Worm (Caenorhabditis elegans) whole organism, L2 larva: ENCODE measurements around the gene Y94H6A.5.

ENCODE experiments used
- C34F6.9 ChIP-seq: fragments of 150-350 bp; optimal IDR thresholded peaks from 2 replicates; lab custom pipeline; 2014; ENCODE audit warnings: missing biosample characterization, missing genetic modification characterization
- F13H6.1 ChIP-seq: sonication (generic microtip); optimal IDR thresholded peaks from 2 replicates; lab custom pipeline; 2016; ENCODE audit warnings: missing genetic modification characterization, missing compliant biosample characterization
- R02D3.7 ChIP-seq: fragments of 150-350 bp; optimal IDR thresholded peaks from 2 replicates; lab custom pipeline; 2014; ENCODE audit warnings: missing biosample characterization, missing genetic modification characterization
- Y55F3AM.14 ChIP-seq: fragments of 200-800 bp; sonication (Bioruptor generic); optimal IDR thresholded peaks from 2 replicates; lab custom pipeline; 2018; ENCODE audit warnings: mild to moderate bottlenecking, missing genetic modification characterization, missing compliant biosample characterization
- ZK546.5 ChIP-seq: sonication (generic microtip); optimal IDR thresholded peaks from 2 replicates; lab custom pipeline; 2017; ENCODE audit warnings: missing biosample characterization, missing genetic modification characterization
- alr-1 ChIP-seq: fragments of 150-350 bp; optimal IDR thresholded peaks from 2 replicates; lab custom pipeline; 2014; ENCODE audit warnings: missing biosample characterization, missing genetic modification characterization
- aly-2 ChIP-seq: fragments of 150-350 bp; optimal IDR thresholded peaks from 2 replicates; lab custom pipeline; 2014; ENCODE audit warnings: missing biosample characterization, missing genetic modification characterization
- ama-1 ChIP-seq: fragments of 150-350 bp; optimal IDR thresholded peaks from 2 replicates; lab custom pipeline; 2018; ENCODE audit warnings: inconsistent platforms
- blmp-1 ChIP-seq: sonication (generic microtip); optimal IDR thresholded peaks from 2 replicates; lab custom pipeline; 2017; ENCODE audit warnings: missing genetic modification characterization, mild to moderate bottlenecking, missing compliant biosample characterization, antibody characterized with exemption, moderate library complexity; ENCODE audit not compliant: insufficient read depth
- ceh-16 ChIP-seq: fragments of 150-350 bp; optimal IDR thresholded peaks from 2 replicates; lab custom pipeline; 2014; ENCODE audit warnings: missing biosample characterization, missing genetic modification characterization
- ceh-82 ChIP-seq: fragments of 150-350 bp; optimal IDR thresholded peaks from 2 replicates; lab custom pipeline; 2014; ENCODE audit warnings: missing biosample characterization, missing genetic modification characterization
- crh-2 ChIP-seq: sonication (generic microtip); optimal IDR thresholded peaks from 2 replicates; lab custom pipeline; 2017; ENCODE audit warnings: missing biosample characterization, missing genetic modification characterization
- dmd-4 ChIP-seq: sonication (generic microtip); optimal IDR thresholded peaks from 2 replicates; lab custom pipeline; 2017; ENCODE audit warnings: missing biosample characterization, missing genetic modification characterization
- egl-27 ChIP-seq: sonication (generic microtip); optimal IDR thresholded peaks from 3 replicates; lab custom pipeline; 2017; ENCODE audit warnings: missing biosample characterization, missing genetic modification reagents, missing genetic modification characterization
- elt-1 ChIP-seq: fragments of 150-350 bp; optimal IDR thresholded peaks from 2 replicates; lab custom pipeline; 2014; ENCODE audit warnings: missing biosample characterization, missing genetic modification characterization
- elt-3 ChIP-seq: sonication (generic microtip); optimal IDR thresholded peaks from 2 replicates; lab custom pipeline; 2017; ENCODE audit warnings: missing biosample characterization, missing genetic modification characterization
- fos-1 ChIP-seq: fragments of 150-350 bp; optimal IDR thresholded peaks from 2 replicates; lab custom pipeline; 2014; ENCODE audit warnings: missing biosample characterization, missing genetic modification characterization
- gmeb-1 ChIP-seq: fragments of 150-350 bp; optimal IDR thresholded peaks from 2 replicates; lab custom pipeline; 2014; ENCODE audit warnings: missing biosample characterization, missing genetic modification characterization
- lin-11 ChIP-seq: fragments of 150-350 bp; sonication (generic microtip); optimal IDR thresholded peaks from 2 replicates; lab custom pipeline; 2014; ENCODE audit warnings: missing biosample characterization, missing genetic modification characterization, inconsistent platforms, mixed read lengths
- lin-13 ChIP-seq: fragments of 150-350 bp; optimal IDR thresholded peaks from 2 replicates; lab custom pipeline; 2014; ENCODE audit warnings: missing biosample characterization, missing genetic modification reagents, missing genetic modification characterization
- lin-39 ChIP-seq: fragments of 150-350 bp; optimal IDR thresholded peaks from 2 replicates; lab custom pipeline; 2014; ENCODE audit warnings: missing biosample characterization, missing genetic modification reagents, missing genetic modification characterization
- lsy-2 ChIP-seq, 2 experiments: fragments of 150-350 bp in 1 of 2; sonication (generic microtip) in 1 of 2; optimal IDR thresholded peaks; 2 replicates each; lab custom pipeline; 2014 to 2017; ENCODE audit warnings: missing biosample characterization in 2 of 2, missing genetic modification characterization in 2 of 2
- mab-5 ChIP-seq: fragments of 150-350 bp; optimal IDR thresholded peaks from 2 replicates; lab custom pipeline; 2014; ENCODE audit warnings: missing biosample characterization, missing genetic modification characterization
- mbf-1 ChIP-seq: sonication (generic microtip); optimal IDR thresholded peaks from 2 replicates; lab custom pipeline; 2017; ENCODE audit warnings: missing biosample characterization, missing genetic modification characterization
- mdl-1 ChIP-seq, 2 experiments: fragments of 150-350 bp in 1 of 2; sonication (generic microtip) in 1 of 2; optimal IDR thresholded peaks; 2 replicates each; lab custom pipeline; 2017; ENCODE audit warnings: missing biosample characterization in 2 of 2, missing genetic modification characterization in 2 of 2
- nhr-10 ChIP-seq: sonication (generic microtip); optimal IDR thresholded peaks from 2 replicates; lab custom pipeline; 2017; ENCODE audit warnings: missing biosample characterization, missing genetic modification characterization
- nhr-11 ChIP-seq: fragments of 150-350 bp; optimal IDR thresholded peaks from 2 replicates; lab custom pipeline; 2014; ENCODE audit warnings: missing biosample characterization, missing genetic modification characterization
- nhr-12 ChIP-seq: fragments of 150-350 bp; optimal IDR thresholded peaks from 2 replicates; lab custom pipeline; 2014; ENCODE audit warnings: missing biosample characterization, missing genetic modification characterization
- nhr-129 ChIP-seq: fragments of 150-350 bp; optimal IDR thresholded peaks from 2 replicates; lab custom pipeline; 2014; ENCODE audit warnings: missing biosample characterization, missing genetic modification characterization
- nhr-21 ChIP-seq: fragments of 150-350 bp; optimal IDR thresholded peaks from 2 replicates; lab custom pipeline; 2014; ENCODE audit warnings: missing biosample characterization, missing genetic modification characterization
- nhr-23 ChIP-seq: fragments of 150-350 bp; optimal IDR thresholded peaks from 2 replicates; lab custom pipeline; 2014; ENCODE audit warnings: missing biosample characterization, missing genetic modification reagents, missing genetic modification characterization
- nhr-237 ChIP-seq: fragments of 150-350 bp; optimal IDR thresholded peaks from 2 replicates; lab custom pipeline; 2014; ENCODE audit warnings: missing biosample characterization, missing genetic modification characterization
- nhr-25 ChIP-seq: fragments of 150-350 bp; sonication (generic microtip); optimal IDR thresholded peaks from 3 replicates; lab custom pipeline; 2014; ENCODE audit warnings: missing biosample characterization, missing genetic modification characterization
- nhr-6 ChIP-seq: fragments of 150-350 bp; optimal IDR thresholded peaks from 2 replicates; lab custom pipeline; 2014; ENCODE audit warnings: missing biosample characterization, missing genetic modification characterization
- nhr-77 ChIP-seq: fragments of 150-350 bp; optimal IDR thresholded peaks from 2 replicates; lab custom pipeline; 2014; ENCODE audit warnings: missing biosample characterization, missing genetic modification characterization
- peb-1 ChIP-seq: fragments of 150-350 bp; optimal IDR thresholded peaks from 2 replicates; lab custom pipeline; 2014; ENCODE audit warnings: missing biosample characterization, missing genetic modification characterization
- sem-4 ChIP-seq: fragments of 150-350 bp; optimal IDR thresholded peaks from 2 replicates; lab custom pipeline; 2014; ENCODE audit warnings: missing biosample characterization, missing genetic modification reagents, missing genetic modification characterization
- skn-1 ChIP-seq: sonication (generic microtip); optimal IDR thresholded peaks from 2 replicates; lab custom pipeline; 2017; ENCODE audit warnings: missing biosample characterization, missing genetic modification characterization
- sma-3 ChIP-seq: sonication (generic microtip); optimal IDR thresholded peaks from 2 replicates; lab custom pipeline; 2016; ENCODE audit warnings: missing genetic modification reagents, missing genetic modification characterization, missing compliant biosample characterization
- sma-9 ChIP-seq, 2 experiments: fragments of 150-350 bp in 1 of 2; sonication (generic microtip) in 1 of 2; optimal IDR thresholded peaks; 2 replicates each; lab custom pipeline; 2014 to 2016; ENCODE audit warnings: missing genetic modification characterization in 2 of 2, mild to moderate bottlenecking in 1 of 2, missing biosample characterization in 1 of 2, missing compliant biosample characterization in 1 of 2, missing genetic modification reagents in 1 of 2, moderate library complexity in 1 of 2
- snpc-4 ChIP-seq: fragments of 150-350 bp; optimal IDR thresholded peaks from 2 replicates; lab custom pipeline; 2014; ENCODE audit warnings: missing biosample characterization, missing genetic modification characterization
- unc-39 ChIP-seq: fragments of 150-350 bp; optimal IDR thresholded peaks from 2 replicates; lab custom pipeline; 2014; ENCODE audit warnings: missing biosample characterization, missing genetic modification characterization
- unc-55 ChIP-seq: fragments of 150-350 bp; sonication (generic microtip); optimal IDR thresholded peaks from 3 replicates; lab custom pipeline; 2014; ENCODE audit warnings: missing biosample characterization, missing genetic modification reagents, missing genetic modification characterization
- unc-62 ChIP-seq: fragments of 150-350 bp; optimal IDR thresholded peaks from 2 replicates; lab custom pipeline; 2014; ENCODE audit warnings: missing biosample characterization, missing genetic modification reagents, missing genetic modification characterization
- zag-1 ChIP-seq: fragments of 150-350 bp; optimal IDR thresholded peaks from 2 replicates; lab custom pipeline; 2014; ENCODE audit warnings: missing biosample characterization, missing genetic modification characterization
- ztf-1 ChIP-seq: fragments of 200-800 bp; sonication (Bioruptor generic); conservative IDR thresholded peaks from 2 replicates; pipeline ENCODE4 v1.3.6; 2022; ENCODE audit warnings: missing genetic modification characterization, missing compliant biosample characterization
- ztf-11 ChIP-seq: sonication (generic microtip); optimal IDR thresholded peaks from 2 replicates; lab custom pipeline; 2017; ENCODE audit warnings: missing biosample characterization, missing genetic modification characterization
- ztf-4 ChIP-seq: fragments of 150-350 bp; optimal IDR thresholded peaks from 2 replicates; lab custom pipeline; 2014; ENCODE audit warnings: missing biosample characterization, missing genetic modification characterization

The Y94H6A.5 gene

ce11 chrIV:2734675-2735074 is 30.9 kb upstream of the Y94H6A.5 start:
- TF ChIP-seq mab-5 (tag; lab: Kevin White, UChicago) (no peak), nhr-21 (tag; lab: Kevin White, UChicago) (peak; percentile 53), nhr-77 (tag; lab: Kevin White, UChicago) (no peak), lsy-2 (tag; optimal IDR thresholded peaks at IDR 0.05; lab: Kevin White, UChicago) (peak in 1 of 2 experiments; percentile 13)
- TF ChIP-seq, all 48 proteins: peak for 2

ce11 chrIV:2729957-2730356 is 26.2 kb upstream of the Y94H6A.5 start, which contains the start of gene Y94H6A.2:
TSS of gene Y94H6A.2 (plus strand) at chrIV:2730292.
- TF ChIP-seq mbf-1 (tag; lab: Kevin White, UChicago) (no peak), fos-1 (tag; lab: Kevin White, UChicago) (peak; percentile 76), ceh-16 (tag; lab: Kevin White, UChicago) (no peak), nhr-77 (tag; lab: Kevin White, UChicago) (no peak), unc-62 (GFP tag; lab: Kevin White, UChicago) (no peak)

- TF ChIP-seq nhr-23 (tag; lab: Kevin White, UChicago) (no peak), ama-1 (lab: Kevin White, UChicago) (no peak), ceh-82 (tag; lab: Kevin White, UChicago) (peak; percentile 10), elt-3 (no peak), nhr-77 (tag; lab: Kevin White, UChicago) (no peak), nhr-10 (tag; lab: Kevin White, UChicago) (peak; percentile 5), unc-62 (GFP tag; lab: Kevin White, UChicago) (no peak), snpc-4 (peak; percentile 12), unc-55 (peak; percentile 85), crh-2 (tag; lab: Kevin White, UChicago) (peak; percentile 59), Y55F3AM.14 (GFP tag; lab: Kevin White, UChicago) (no peak), R02D3.7 (tag; lab: Kevin White, UChicago) (no peak), nhr-12 (tag; lab: Kevin White, UChicago) (no peak), aly-2 (no peak), blmp-1 (tag; lab: Kevin White, UChicago) (no peak), lin-39 (tag; lab: Kevin White, UChicago) (no peak), ztf-4 (tag; lab: Kevin White, UChicago) (no peak), egl-27 (tag; lab: Kevin White, UChicago) (no peak), nhr-237 (tag; lab: Kevin White, UChicago) (no peak), lin-13 (GFP tag; lab: Kevin White, UChicago) (peak; percentile 88), sma-3 (GFP tag; lab: Kevin White, UChicago) (peak; percentile 75), mab-5 (tag; lab: Kevin White, UChicago) (peak; percentile 33), unc-39 (no peak), ZK546.5 (tag; lab: Kevin White, UChicago) (no peak), fos-1 (tag; lab: Kevin White, UChicago) (peak; percentile 31), ztf-1 (GFP tag; lab: Robert Waterston, UW) (no peak), nhr-21 (tag; lab: Kevin White, UChicago) (peak; percentile 44), C34F6.9 (tag; lab: Kevin White, UChicago) (peak; percentile 79), nhr-6 (tag; lab: Kevin White, UChicago) (no peak), lin-11 (tag; lab: Kevin White, UChicago) (peak; percentile 61), gmeb-1 (tag; lab: Kevin White, UChicago) (peak; percentile 87), sem-4 (tag; lab: Kevin White, UChicago) (peak; percentile 44), skn-1 (no peak), elt-1 (tag; lab: Kevin White, UChicago) (no peak), mbf-1 (tag; lab: Kevin White, UChicago) (no peak), mdl-1 (tag; optimal IDR thresholded peaks at IDR 0.05; lab: Kevin White, UChicago) (peak in 1 of 2 experiments; percentile 25), peb-1 (tag; lab: Kevin White, UChicago) (no peak), sma-9 (GFP tag; optimal IDR thresholded peaks at IDR 0.05; lab: Kevin White, UChicago) (no peak), sma-9 (tag; optimal IDR thresholded peaks at IDR 0.05; lab: Kevin White, UChicago) (no peak), dmd-4 (tag; lab: Kevin White, UChicago) (no peak), nhr-25 (tag; lab: Kevin White, UChicago) (peak; percentile 74), F13H6.1 (tag; lab: Kevin White, UChicago) (peak; percentile 78), alr-1 (no peak), lsy-2 (tag; optimal IDR thresholded peaks at IDR 0.05; lab: Kevin White, UChicago) (peak; percentile 82 to 90), ceh-16 (tag; lab: Kevin White, UChicago) (peak; percentile 22), nhr-129 (tag; lab: Kevin White, UChicago) (peak; percentile 46), nhr-11 (tag; lab: Kevin White, UChicago) (no peak), zag-1 (peak; percentile 9), ztf-11 (tag; lab: Kevin White, UChicago) (no peak)
- TF ChIP-seq, all 48 proteins: peak for 21
Observed at ce11 chrIV:2725784-2726183, 22.0 kb upstream of the Y94H6A.5 start, which contains the start of gene ubxn-2. TSS of gene ubxn-2 (minus strand) at chrIV:2725819.
